Fruit fly (Drosophila melanogaster): ENCODE data around the gene CG32647.

Gene CG32647

DNA sequence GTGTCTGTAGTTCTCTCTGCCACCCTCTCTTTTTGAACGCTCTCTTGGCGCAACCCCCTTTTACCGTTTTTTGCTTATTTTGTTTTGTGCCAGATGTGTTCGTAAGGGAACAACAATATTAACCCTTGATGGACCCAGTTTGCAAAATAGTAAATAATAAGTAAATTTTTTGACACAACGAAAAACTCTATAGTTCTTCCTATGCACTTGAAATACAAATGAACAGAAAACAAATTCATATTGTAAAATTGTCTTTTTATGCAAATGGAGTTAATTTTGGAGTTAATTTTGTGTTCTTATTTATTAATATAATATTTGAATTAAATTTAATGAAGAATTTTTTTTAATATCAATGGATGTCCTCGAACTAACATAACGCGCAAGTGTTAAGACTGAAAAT lies 19.0 kb downstream of the CG32647 start:
- TF ChIP-seq CG7101 (tag; optimal IDR thresholded peaks at IDR 0.05) (peak; percentile 52), pad (GFP tag; optimal IDR thresholded peaks at IDR 0.05) (peak; percentile 84), CG7045 (GFP tag; optimal IDR thresholded peaks at IDR 0.05) (no peak), CG33017 (tag; optimal IDR thresholded peaks at IDR 0.05) (peak; percentile 54), CG12768 (GFP tag; optimal IDR thresholded peaks at IDR 0.05) (no peak), Mnt (GFP tag; optimal IDR thresholded peaks at IDR 0.05) (no peak), kay (GFP tag; ENCODE audit: borderline replicate concordance) (peak; percentile 38), tj (GFP tag; optimal IDR thresholded peaks at IDR 0.05) (no peak), bab1 (GFP tag; optimal IDR thresholded peaks at IDR 0.05) (no peak), CG14711 (tag; optimal IDR thresholded peaks at IDR 0.05) (peak; percentile 68), cnc (optimal IDR thresholded peaks at IDR 0.05) (no peak), CG1620 (GFP tag; optimal IDR thresholded peaks at IDR 0.05) (no peak), CG5204 (GFP tag; optimal IDR thresholded peaks at IDR 0.05) (no peak), CG11617 (GFP tag; optimal IDR thresholded peaks at IDR 0.05) (no peak), Hr96 (GFP tag; optimal IDR thresholded peaks at IDR 0.05) (no peak)

DNA sequence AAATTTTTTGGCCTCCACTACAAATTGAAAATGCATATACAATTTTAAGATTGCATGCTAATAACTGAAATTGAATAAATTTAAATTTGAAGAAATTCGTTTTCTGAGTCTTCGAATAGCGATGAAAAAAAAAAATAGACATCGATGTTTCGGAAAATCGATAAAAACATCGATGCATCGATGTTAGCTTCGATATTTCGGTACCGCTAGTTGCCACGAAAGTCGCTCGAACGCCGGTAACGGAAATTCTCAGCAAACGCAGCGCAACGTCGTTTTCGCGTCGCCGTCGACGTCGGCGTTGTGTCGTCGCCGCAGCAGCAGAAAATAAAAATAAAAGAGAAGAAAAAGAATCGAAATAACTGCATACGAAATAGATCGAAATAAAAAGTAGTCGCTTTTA lies 19.7 kb downstream of the CG32647 start, which contains the start of gene Agpat1:
Gene Agpat1 (plus strand): TSS at position 191 of the 400 bp plus-strand sequence.
- TF ChIP-seq cnc (optimal IDR thresholded peaks at IDR 0.05) = no peak
- TF ChIP-seq ovo (GFP tag; optimal IDR thresholded peaks at IDR 0.05) = peak; percentile 29

DNA sequence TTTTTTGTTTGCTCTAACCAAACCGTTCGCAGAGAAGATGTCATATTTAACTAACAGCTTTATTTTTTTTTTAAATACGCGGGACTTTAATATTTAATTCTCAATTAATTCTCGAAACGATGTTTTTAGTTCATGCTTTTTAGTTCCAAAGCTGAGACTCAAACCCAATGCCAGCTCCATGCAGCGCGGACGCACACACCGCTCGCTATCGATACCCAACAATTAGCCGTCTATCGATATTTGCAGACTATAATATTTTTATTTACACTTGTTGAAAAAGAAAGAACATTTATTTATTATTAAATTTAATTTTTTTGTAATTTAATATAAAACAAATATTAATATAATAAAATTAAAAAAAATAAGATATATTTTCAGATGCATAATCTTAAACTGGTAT lies 20.1 kb downstream of the CG32647 start:
- no peak for TF ChIP-seq CG5204 (GFP tag; optimal IDR thresholded peaks at IDR 0.05)

DNA sequence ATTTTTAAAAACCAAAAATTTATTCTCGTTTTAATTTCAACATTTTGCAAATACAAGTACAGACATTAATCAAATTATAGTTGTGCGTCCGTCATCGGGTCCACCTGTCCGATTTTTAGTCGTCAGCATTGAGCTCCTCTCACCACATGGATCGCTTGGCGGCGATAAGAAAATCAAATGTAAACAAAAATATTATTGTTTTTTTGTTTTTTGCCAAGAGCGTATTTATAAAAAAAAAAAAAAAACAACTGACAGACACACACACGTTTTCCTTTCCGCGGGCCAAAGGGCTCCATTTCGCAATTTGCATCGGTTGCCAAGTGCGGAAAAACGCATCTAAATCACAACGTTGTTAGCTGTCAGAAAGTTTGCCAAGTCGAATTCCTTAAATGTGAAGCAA lies 20.9 kb downstream of the CG32647 start:
- TF ChIP-seq tj (GFP tag; optimal IDR thresholded peaks at IDR 0.05) (peak; percentile 24), kay (GFP tag; ENCODE audit: borderline replicate concordance) (peak; percentile 78)

DNA sequence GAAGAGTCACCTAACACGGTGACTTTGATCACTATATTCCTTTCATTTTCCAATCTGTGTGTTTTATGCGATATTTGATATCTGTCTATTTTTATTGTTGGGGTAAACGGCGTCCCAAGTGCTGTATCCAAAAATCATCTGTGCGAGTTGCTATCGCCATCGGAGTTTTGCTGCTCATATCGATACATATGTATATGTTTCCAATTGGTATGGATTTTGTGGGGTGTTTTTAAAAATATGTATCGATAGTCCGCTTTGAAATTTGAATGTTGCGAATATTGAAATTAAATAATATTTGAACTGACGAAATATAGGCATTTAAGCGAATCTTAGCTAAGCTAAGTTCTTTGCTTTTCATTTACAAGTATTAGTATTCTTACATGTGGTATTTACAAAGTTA lies 21.3 kb downstream of the CG32647 start, which contains the start of gene pira:
Gene pira (minus strand): TSS at position 145 of the 400 bp plus-strand sequence.
- TF ChIP-seq ovo (GFP tag; optimal IDR thresholded peaks at IDR 0.05) = no peak
- no peak for TF ChIP-seq pad (GFP tag; optimal IDR thresholded peaks at IDR 0.05)
- TF ChIP-seq CG5204 (GFP tag; optimal IDR thresholded peaks at IDR 0.05) = no peak

DNA sequence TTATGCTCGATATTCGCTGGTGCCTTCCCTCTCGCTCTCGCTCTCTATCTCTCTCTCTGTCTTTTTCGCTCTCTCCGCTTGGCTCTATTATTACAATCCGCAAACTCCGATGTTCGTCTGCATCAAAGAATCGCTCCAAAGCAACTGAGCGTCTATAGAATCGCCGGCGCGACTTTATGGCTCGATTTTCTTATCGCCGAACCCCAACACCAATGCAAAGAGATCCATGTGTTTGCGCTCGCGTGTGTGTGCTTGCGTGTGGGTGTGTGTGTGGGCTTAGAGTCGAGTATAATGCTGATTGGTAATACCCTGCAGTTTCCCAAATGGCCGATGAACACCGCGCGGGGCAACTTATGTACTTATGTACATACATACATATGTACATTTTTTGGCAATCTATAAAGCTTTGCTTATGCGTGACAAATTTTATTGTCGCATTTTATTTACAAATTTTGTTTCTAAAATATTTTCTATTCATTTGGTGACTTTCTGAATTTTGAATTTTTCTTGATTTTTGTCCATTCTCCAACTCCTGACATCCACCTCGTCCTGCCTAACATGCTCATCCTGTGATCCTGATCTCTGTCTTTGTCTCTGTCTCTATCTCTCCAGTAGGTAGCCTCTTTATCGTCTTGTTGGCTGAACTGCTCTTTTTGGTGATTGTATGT lies 24.2 kb downstream of the CG32647 start, which contains the start of gene Paics:
Gene Paics (minus strand): TSS at position 152 of the 668 bp plus-strand sequence.
- TF ChIP-seq CG14711 (tag; optimal IDR thresholded peaks at IDR 0.05) (peak; percentile 0), CG7045 (GFP tag; optimal IDR thresholded peaks at IDR 0.05) (no peak), Mnt (GFP tag; optimal IDR thresholded peaks at IDR 0.05) (peak; percentile 16), bab1 (GFP tag; optimal IDR thresholded peaks at IDR 0.05) (peak; percentile 4), CG1620 (GFP tag; optimal IDR thresholded peaks at IDR 0.05) (no peak), Crg-1 (GFP tag; optimal IDR thresholded peaks at IDR 0.05) (no peak), CG5204 (GFP tag; optimal IDR thresholded peaks at IDR 0.05) (no peak)

DNA sequence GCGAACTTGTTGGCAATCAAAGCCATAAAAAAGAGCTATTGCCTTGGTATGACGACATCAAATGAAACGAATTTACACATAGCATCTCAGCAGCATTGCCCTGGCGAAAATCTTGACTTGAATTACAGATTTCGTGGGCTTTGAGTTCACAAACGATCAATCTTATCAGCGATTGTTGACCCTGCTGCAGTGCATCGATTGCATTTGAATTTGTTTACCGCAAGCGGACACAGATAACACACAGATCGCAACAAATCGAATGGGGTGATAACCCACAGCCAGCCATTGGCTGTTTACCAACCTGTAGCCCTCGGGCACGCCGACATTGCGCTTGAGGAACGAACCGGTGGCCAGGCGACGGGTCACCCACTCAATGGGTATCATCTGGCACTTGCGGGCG lies 25.6 kb downstream of the CG32647 start:
- no peak for TF ChIP-seq CG33017 (tag; optimal IDR thresholded peaks at IDR 0.05)
- TF ChIP-seq cic (GFP tag; optimal IDR thresholded peaks at IDR 0.05) = no peak
- no peak for TF ChIP-seq Mnt (GFP tag; optimal IDR thresholded peaks at IDR 0.05)
- no peak for TF ChIP-seq CG11617 (GFP tag; optimal IDR thresholded peaks at IDR 0.05)
- no peak for TF ChIP-seq pad (GFP tag; optimal IDR thresholded peaks at IDR 0.05)
- no peak for TF ChIP-seq Clk (GFP tag; optimal IDR thresholded peaks at IDR 0.05)
- no peak for TF ChIP-seq CG14711 (tag; optimal IDR thresholded peaks at IDR 0.05)
- no peak for TF ChIP-seq CG7101 (tag; optimal IDR thresholded peaks at IDR 0.05)
- TF ChIP-seq kay (GFP tag; ENCODE audit: borderline replicate concordance) = no peak
- TF ChIP-seq Hr96 (GFP tag; optimal IDR thresholded peaks at IDR 0.05) = no peak
- TF ChIP-seq Crg-1 (GFP tag; optimal IDR thresholded peaks at IDR 0.05) = no peak
- no peak for TF ChIP-seq tj (GFP tag; optimal IDR thresholded peaks at IDR 0.05)
- TF ChIP-seq CG7045 (GFP tag; optimal IDR thresholded peaks at IDR 0.05) = no peak
- no peak for TF ChIP-seq ovo (GFP tag; optimal IDR thresholded peaks at IDR 0.05)
- no peak for TF ChIP-seq toe (GFP tag; optimal IDR thresholded peaks at IDR 0.05)

DNA sequence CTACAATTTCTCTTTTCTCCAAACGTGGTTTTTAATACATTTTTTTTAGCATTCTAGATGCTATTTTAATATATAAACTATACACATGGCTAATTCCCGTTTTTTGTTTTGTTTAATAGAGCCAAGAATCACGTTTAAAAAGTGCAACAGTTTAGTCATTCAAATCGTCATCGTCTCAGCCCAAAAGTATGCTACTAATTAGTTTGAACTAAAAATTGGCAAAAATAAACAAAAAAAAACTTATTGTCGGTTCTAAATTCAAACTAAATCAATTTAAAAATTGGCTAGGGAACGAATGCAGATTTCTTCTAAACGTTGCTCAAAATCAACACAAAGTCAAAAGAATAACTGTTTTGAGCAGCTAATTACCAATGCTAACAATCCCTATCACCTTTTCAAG lies 27.7 kb downstream of the CG32647 start:
- peak; percentile 80 for TF ChIP-seq kay (GFP tag; ENCODE audit: borderline replicate concordance)
- TF ChIP-seq bab1 (GFP tag; optimal IDR thresholded peaks at IDR 0.05) = peak; percentile 1
- no peak for TF ChIP-seq pad (GFP tag; optimal IDR thresholded peaks at IDR 0.05)
